Worm (Caenorhabditis elegans) whole organism, L4/young adult: ENCODE data around the gene rgs-11.

Source experiments
- W03F9.2 ChIP-seq: fragments of 150-350 bp; optimal IDR thresholded peaks from 2 replicates; lab custom pipeline; 2014; ENCODE audit warnings: missing biosample characterization, missing genetic modification characterization
- dao-5 ChIP-seq: sonication (generic microtip); optimal IDR thresholded peaks from 2 replicates; lab custom pipeline; 2016; ENCODE audit warnings: missing genotype, missing genetic modification characterization, moderate library complexity, missing compliant biosample characterization
- him-1 ChIP-seq: sonication (generic microtip); optimal IDR thresholded peaks from 2 replicates; lab custom pipeline; 2016; ENCODE audit warnings: missing genotype, missing genetic modification reagents, missing genetic modification characterization, missing compliant biosample characterization

DNA sequence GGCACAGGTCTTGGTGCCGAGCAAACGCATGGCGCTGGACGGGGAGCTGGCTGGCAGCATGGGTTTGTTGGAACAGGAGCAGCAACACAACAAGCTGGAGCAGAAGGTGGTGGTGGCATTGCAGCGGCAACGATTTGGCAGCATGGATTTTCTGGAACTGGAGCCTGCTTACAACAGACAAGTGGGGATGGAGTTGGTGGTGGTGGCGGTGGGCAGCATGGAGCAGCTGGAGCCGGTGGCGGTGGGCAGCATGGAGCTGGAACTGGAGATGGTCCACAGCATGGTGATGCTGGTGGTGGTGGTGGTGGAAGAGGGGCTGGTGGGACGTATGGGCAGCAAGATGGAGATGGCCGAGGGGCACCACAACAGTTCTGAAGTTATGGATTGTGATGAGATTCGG is 3.5 kb upstream of the rgs-11 start:
- TF ChIP-seq him-1 (tag; lab: Kevin White, UChicago) (no peak), W03F9.2 (tag; lab: Kevin White, UChicago) (no peak), dao-5 (tag; lab: Kevin White, UChicago) (no peak)
